Worm (Caenorhabditis elegans): Measurements from ENCODE around the gene T05A12.4.

The T05A12.4 gene

DNA sequence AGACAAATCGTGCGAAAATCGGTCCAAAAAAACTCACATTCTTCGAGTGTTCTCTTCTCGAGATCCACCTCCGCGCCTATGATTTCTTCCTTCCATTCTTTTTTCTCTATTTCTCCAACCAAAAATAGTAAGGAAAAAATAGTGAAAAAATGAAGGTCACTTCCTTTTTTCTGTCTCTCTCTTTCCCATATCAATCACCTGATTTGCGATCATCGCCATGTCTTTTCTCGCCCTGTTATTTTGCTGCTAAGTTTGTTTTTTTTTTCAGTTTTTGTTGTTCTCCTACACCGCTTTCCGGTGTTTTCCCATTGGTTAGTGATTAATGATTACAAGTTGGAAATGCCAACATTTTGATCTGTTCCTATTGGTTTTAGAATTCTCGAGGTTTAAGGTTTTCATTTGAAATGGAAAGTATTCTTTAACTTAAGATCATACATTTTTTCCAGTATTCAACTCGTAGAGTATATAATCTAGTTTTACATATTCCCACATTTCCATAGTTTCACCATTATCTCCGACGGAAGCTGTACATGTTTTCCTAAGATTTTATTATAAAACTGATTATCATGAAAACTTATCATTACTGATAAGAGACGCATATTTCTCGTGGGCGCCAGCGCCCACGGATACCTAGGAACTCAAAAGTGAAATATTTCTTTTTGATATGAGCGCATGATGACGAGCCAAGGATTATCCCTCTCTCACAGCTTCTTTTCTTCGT lies 46.0 kb upstream of the T05A12.4 start:
- TF ChIP-seq ceh-91 (GFP tag; IDR thresholded peaks at IDR 0.05) (no peak), F49E8.2 (tag; optimal IDR thresholded peaks at IDR 0.05; ENCODE audit: insufficient read depth) (no peak), snpc-3.4 (tag; optimal IDR thresholded peaks at IDR 0.05) (no peak), snpc-4 (GFP tag; optimal IDR thresholded peaks at IDR 0.05) (no peak), snpc-4 (tag; optimal IDR thresholded peaks at IDR 0.05) (no peak), fkh-3 (tag; optimal IDR thresholded peaks at IDR 0.05) (no peak), atf-7 (tag; optimal IDR thresholded peaks at IDR 0.05) (no peak), lag-1 (GFP tag; IDR thresholded peaks at IDR 0.05) (no peak), repo-1 (tag; optimal IDR thresholded peaks at IDR 0.05) (no peak), F57C9.4 (tag; optimal IDR thresholded peaks at IDR 0.05) (no peak)

- TF ChIP-seq F55B11.4 (tag; optimal IDR thresholded peaks at IDR 0.05; ENCODE audit: borderline replicate concordance, insufficient read depth), result no peak
- no peak for TF ChIP-seq nfya-2 (GFP tag; IDR thresholded peaks at IDR 0.05)
- TF ChIP-seq F49E8.2 (tag; optimal IDR thresholded peaks at IDR 0.05; ENCODE audit: insufficient read depth), result peak; percentile 23
- TF ChIP-seq cebp-1 (GFP tag; IDR thresholded peaks at IDR 0.05), result no peak
- TF ChIP-seq cebp-1 (tag; optimal IDR thresholded peaks at IDR 0.05), result no peak
- peak; percentile 22 for TF ChIP-seq snpc-3.4 (tag; optimal IDR thresholded peaks at IDR 0.05)
- TF ChIP-seq dpl-1 (GFP tag; optimal IDR thresholded peaks at IDR 0.05), result peak; percentile 73
- TF ChIP-seq F33H1.4 (GFP tag; IDR thresholded peaks at IDR 0.05), result peak; percentile 72
- TF ChIP-seq him-1 (tag; optimal IDR thresholded peaks at IDR 0.05), result peak; percentile 30
- TF ChIP-seq lsl-1 (GFP tag; optimal IDR thresholded peaks at IDR 0.05), result peak; percentile 90
- peak; percentile 93 for TF ChIP-seq efl-1 (GFP tag; optimal IDR thresholded peaks at IDR 0.05)
- peak; percentile 38 for TF ChIP-seq tbp1 (GFP tag; optimal IDR thresholded peaks at IDR 0.05)
- TF ChIP-seq hsf-1 (GFP tag; IDR thresholded peaks at IDR 0.05), result peak; percentile 70; the same call in 1 of the 2 replicates
- TF ChIP-seq ceh-91 (GFP tag; IDR thresholded peaks at IDR 0.05), result peak; percentile 72
- TF ChIP-seq madf-8 (GFP tag; conservative IDR thresholded peaks at IDR 0.05), result peak; percentile 94
- TF ChIP-seq B0019.2 (GFP tag; conservative IDR thresholded peaks at IDR 0.05), result peak; percentile 28; the same call in 1 of the 2 replicates
- peak; percentile 74 for TF ChIP-seq D2030.7 (GFP tag; IDR thresholded peaks at IDR 0.05)
- TF ChIP-seq tlf-1 (GFP tag; optimal IDR thresholded peaks at IDR 0.05), result no peak
- peak; percentile 26; the same call in 1 of the 2 replicates for TF ChIP-seq hmg-1.2 (GFP tag; IDR thresholded peaks at IDR 0.05)
- peak; percentile 82 for TF ChIP-seq Y95B8A.8 (GFP tag; IDR thresholded peaks at IDR 0.05)
- peak; percentile 95 for TF ChIP-seq madf-6 (GFP tag; IDR thresholded peaks at IDR 0.05)
- TF ChIP-seq lin-54 (GFP tag; optimal IDR thresholded peaks at IDR 0.05), result peak; percentile 50
- no peak for TF ChIP-seq F52B5.7 (tag; optimal IDR thresholded peaks at IDR 0.05)
- TF ChIP-seq Y53G8AR.9 (GFP tag; conservative IDR thresholded peaks at IDR 0.05), result peak; percentile 32; the same call in 1 of the 2 replicates
- peak; percentile 46 for TF ChIP-seq snpc-4 (GFP tag; optimal IDR thresholded peaks at IDR 0.05)
- peak in 3 of 4 experiments; percentile 33 to 77 (median 68) for TF ChIP-seq snpc-4 (tag; optimal IDR thresholded peaks at IDR 0.05)
- TF ChIP-seq attf-3 (GFP tag; conservative IDR thresholded peaks at IDR 0.05), result no peak
- peak; percentile 69 for TF ChIP-seq xnd-1 (tag; optimal IDR thresholded peaks at IDR 0.05)
- TF ChIP-seq mxl-1 (tag; optimal IDR thresholded peaks at IDR 0.05), result no peak
Measured at ce11 chrIV:6842470-6843008, 45.2 kb upstream of the T05A12.4 start, which contains the start of gene lip-1. TSS of gene lip-1 (plus strand) at chrIV:6842958.

- TF ChIP-seq F52B5.7 (tag; optimal IDR thresholded peaks at IDR 0.05), result no peak
- no peak for TF ChIP-seq pbrm-1 (GFP tag; IDR thresholded peaks at IDR 0.05)
- TF ChIP-seq ztf-26 (tag; optimal IDR thresholded peaks at IDR 0.05), result no peak
- no peak for TF ChIP-seq let-526 (GFP tag; IDR thresholded peaks at IDR 0.05)
- no peak for TF ChIP-seq attf-6 (GFP tag; IDR thresholded peaks at IDR 0.05)
- no peak for TF ChIP-seq nhr-80 (tag; optimal IDR thresholded peaks at IDR 0.05)
- no peak for TF ChIP-seq unc-62 (GFP tag; optimal IDR thresholded peaks at IDR 0.05)
Measured at ce11 chrIV:6852727-6853126, 35.0 kb upstream of the T05A12.4 start.

Data from whole organism, young adult.